Fruit fly (Drosophila melanogaster) whole organism: ENCODE results near the gene CG3106.

Experiments used
- CG8478 ChIP-seq: fragments of >200 bp; optimal IDR thresholded peaks from 2 replicates; lab custom pipeline; 2018; ENCODE audit warnings: inconsistent platforms
- Dll ChIP-seq: fragments of >200 bp; optimal IDR thresholded peaks from 2 replicates; lab custom pipeline; 2017
- psq ChIP-seq: fragments of >200 bp; optimal IDR thresholded peaks from 2 replicates; lab custom pipeline; 2017
- usp ChIP-seq: fragments of >200 bp; optimal IDR thresholded peaks from 2 replicates; lab custom pipeline; 2017; ENCODE audit warnings: missing biosample characterization, missing genetic modification characterization, mixed read lengths

- TF ChIP-seq usp (GFP tag; lab: Kevin White, UChicago) (no peak), CG8478 (no peak), psq (lab: Kevin White, UChicago) (no peak), Dll (lab: Kevin White, UChicago) (no peak)
These were observed 12.7 kb downstream of the CG3106 start for dm6 chrX:9650048-9650447.
